Fruit fly (Drosophila melanogaster) whole organism, wandering third instar larva: ENCODE measurements around the gene ova.

Source experiments
- CrebA ChIP-seq: fragments of 200-800 bp; sonication (Bioruptor generic); optimal IDR thresholded peaks from 2 replicates; lab custom pipeline; 2016; ENCODE audit warnings: missing biosample characterization, mild to moderate bottlenecking, missing genetic modification characterization, borderline replicate concordance
- Myc ChIP-seq: fragments of >200 bp; optimal IDR thresholded peaks from 2 replicates; lab custom pipeline; 2017
- OdsH ChIP-seq: fragments of 200-800 bp; sonication (Bioruptor generic); optimal IDR thresholded peaks from 2 replicates; lab custom pipeline; 2016; ENCODE audit warnings: missing biosample characterization, mild to moderate bottlenecking, missing genetic modification characterization
- Vsx2 ChIP-seq: fragments of 200-300, 225-300 bp; sonication (Bioruptor generic); optimal IDR thresholded peaks from 2 replicates; lab custom pipeline; 2018; ENCODE audit warnings: missing biosample characterization, missing genetic modification characterization; ENCODE audit not compliant: partially characterized antibody
- brk ChIP-seq: fragments of 200-800 bp; sonication (Bioruptor generic); optimal IDR thresholded peaks from 2 replicates; lab custom pipeline; 2016; ENCODE audit warnings: missing biosample characterization, mild to moderate bottlenecking, missing genetic modification characterization
- usp ChIP-seq: fragments of >200 bp; optimal IDR thresholded peaks from 2 replicates; lab custom pipeline; 2017; ENCODE audit warnings: missing biosample characterization, missing genetic modification characterization

DNA sequence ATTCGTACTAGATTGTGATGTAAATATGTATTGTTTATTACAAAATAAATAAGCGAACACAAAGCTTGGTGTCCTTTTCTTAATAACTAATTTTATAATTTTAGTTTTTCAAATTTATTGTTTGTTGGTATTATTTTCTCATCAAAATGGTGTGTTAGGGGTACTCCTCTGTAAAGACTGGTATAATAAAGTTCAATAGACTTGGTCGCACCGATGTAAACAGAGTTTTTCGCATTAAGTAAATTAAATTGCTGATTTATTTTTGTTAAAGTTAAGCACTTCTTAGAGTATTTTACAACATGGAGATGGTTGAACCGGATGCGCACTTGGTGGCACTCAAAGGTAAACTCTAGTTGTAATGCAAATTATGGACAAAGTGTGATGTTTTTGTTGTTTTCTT, 35.0 kb upstream of the ova start, which contains the start of gene CG4953:
- TF ChIP-seq OdsH (GFP tag; lab: Kevin White, UChicago), result no peak
- TF ChIP-seq brk (GFP tag; lab: Kevin White, UChicago), result no peak
- TF ChIP-seq usp, result no peak
- TF ChIP-seq Myc (lab: Kevin White, UChicago), result no peak
- no peak for TF ChIP-seq Vsx2
- no peak for TF ChIP-seq CrebA (GFP tag; lab: Kevin White, UChicago)
